Fruit fly (Drosophila melanogaster) whole organism, pupa: Measurements from ENCODE around the gene Ilp8.

Experiments used
- CG9948 ChIP-seq: fragments of 200-800 bp; sonication (Bioruptor generic); optimal IDR thresholded peaks from 2 replicates; lab custom pipeline; 2018; ENCODE audit warnings: missing biosample characterization, mild to moderate bottlenecking, missing genetic modification characterization, moderate library complexity
- fd96Ca ChIP-seq: fragments of 200-800 bp; sonication (Bioruptor generic); IDR thresholded peaks from 3 replicates; pipeline ENCODE4 v1.3.6; 2022; ENCODE audit warnings: missing biosample characterization, missing genetic modification characterization

- no peak for TF ChIP-seq CG9948
- TF ChIP-seq fd96Ca (GFP tag; lab: Robert Waterston, UW), result no peak
Measured at dm6 chr3L:16984042-16984441, 47.8 kb downstream of the Ilp8 start.
